Fruit fly (Drosophila melanogaster) whole organism, embryonic: ENCODE data around the gene Fit2.

ENCODE experiments used
- Ada2b ChIP-seq: fragments of 200-800 bp; sonication (Bioruptor generic); IDR thresholded peaks from 2 replicates; pipeline ENCODE4 v1.3.6; 2022; ENCODE audit warnings: missing biosample characterization, missing genetic modification characterization
- B-H1 ChIP-seq: fragments of 200-800 bp; sonication (Bioruptor generic); IDR thresholded peaks from 3 replicates; pipeline ENCODE4 v1.3.6; 2022; ENCODE audit warnings: missing biosample characterization, missing genetic modification characterization
- Bgb ChIP-seq: fragments of 200-800 bp; sonication (Bioruptor generic); IDR thresholded peaks from 2 replicates; pipeline ENCODE4 v1.3.6; 2022; ENCODE audit warnings: missing biosample characterization, missing genetic modification characterization; ENCODE audit not compliant: partially characterized antibody
- Blimp-1 ChIP-seq: fragments of 200-800 bp; sonication (Bioruptor generic); optimal IDR thresholded peaks from 3 replicates; lab custom pipeline; 2018; ENCODE audit warnings: missing biosample characterization, missing genetic modification characterization, mild to moderate bottlenecking, moderate library complexity, missing genetic modification reagents
- CG10543 ChIP-seq: fragments of 200-800 bp; sonication (Bioruptor generic); optimal IDR thresholded peaks from 3 replicates; lab custom pipeline; 2017; ENCODE audit warnings: missing biosample characterization, mild to moderate bottlenecking, missing genetic modification characterization, moderate library complexity
- CG10959 ChIP-seq: fragments of 200-800 bp; sonication (Bioruptor generic); IDR thresholded peaks from 2 replicates; pipeline ENCODE4 v1.3.6; 2022; ENCODE audit warnings: missing biosample characterization, missing genetic modification characterization
- CG1603 ChIP-seq: fragments of 200-800 bp; sonication (Bioruptor generic); optimal IDR thresholded peaks from 2 replicates; lab custom pipeline; 2019; ENCODE audit warnings: missing biosample characterization, mild to moderate bottlenecking, missing genetic modification characterization, moderate library complexity
- CG17385 ChIP-seq: fragments of 200-800 bp; sonication (Bioruptor generic); optimal IDR thresholded peaks from 3 replicates; lab custom pipeline; 2018; ENCODE audit warnings: missing biosample characterization, mild to moderate bottlenecking, missing genetic modification characterization
- CG18619 ChIP-seq: fragments of 200-800 bp; sonication (Bioruptor generic); optimal IDR thresholded peaks from 3 replicates; lab custom pipeline; 2017; ENCODE audit warnings: missing biosample characterization, mild to moderate bottlenecking, missing genetic modification characterization
- CG2712 ChIP-seq: fragments of 200-800 bp; optimal IDR thresholded peaks from 3 replicates; lab custom pipeline; 2019; ENCODE audit warnings: missing biosample characterization, mild to moderate bottlenecking, missing genetic modification characterization, moderate library complexity
- CG31365 ChIP-seq: fragments of 200-800 bp; sonication (Bioruptor generic); optimal IDR thresholded peaks from 2 replicates; lab custom pipeline; 2018; ENCODE audit warnings: missing biosample characterization, mild to moderate bottlenecking, missing genetic modification characterization
- CG31441 ChIP-seq: fragments of 200-800 bp; sonication (Bioruptor generic); IDR thresholded peaks from 2 replicates; pipeline ENCODE4 v1.3.6; 2022; ENCODE audit warnings: missing biosample characterization, missing genetic modification characterization
- CG4360 ChIP-seq: fragments of 200-800 bp; sonication (Bioruptor generic); IDR thresholded peaks from 2 replicates; pipeline ENCODE4 v1.3.6; 2022; ENCODE audit warnings: missing biosample characterization, missing genetic modification characterization
- CG4617 ChIP-seq: fragments of 200-800 bp; sonication (Bioruptor generic); optimal IDR thresholded peaks from 3 replicates; lab custom pipeline; 2016; ENCODE audit warnings: missing biosample characterization, missing genetic modification characterization, borderline replicate concordance
- CG6175 ChIP-seq: fragments of 200-800 bp; sonication (Bioruptor generic); IDR thresholded peaks from 3 replicates; pipeline ENCODE4 v1.3.6; 2022; ENCODE audit warnings: missing biosample characterization, missing genetic modification characterization
- CG8924 ChIP-seq: fragments of 200-800 bp; optimal IDR thresholded peaks from 3 replicates; lab custom pipeline; 2019; ENCODE audit warnings: missing biosample characterization, mild to moderate bottlenecking, missing genetic modification characterization, moderate library complexity
- CG9727 ChIP-seq: fragments of 200-800 bp; sonication (Bioruptor generic); optimal IDR thresholded peaks from 3 replicates; lab custom pipeline; 2017; ENCODE audit warnings: missing biosample characterization, mild to moderate bottlenecking, missing genetic modification characterization
- CG9797 ChIP-seq: fragments of 200-800 bp; sonication (Bioruptor generic); optimal IDR thresholded peaks from 3 replicates; lab custom pipeline; 2018; ENCODE audit warnings: missing biosample characterization, mild to moderate bottlenecking, missing genetic modification characterization
- CoRest ChIP-seq: fragments of 200-800 bp; sonication (Bioruptor generic); optimal IDR thresholded peaks from 3 replicates; lab custom pipeline; 2018; ENCODE audit warnings: missing biosample characterization, mild to moderate bottlenecking, missing genetic modification characterization, moderate library complexity
- Dbx ChIP-seq: fragments of 200-800 bp; sonication (Bioruptor generic); IDR thresholded peaks from 3 replicates; pipeline ENCODE4 v1.3.6; 2022; ENCODE audit warnings: missing biosample characterization, missing genetic modification characterization
- Deaf1 ChIP-seq: fragments of 200-800 bp; optimal IDR thresholded peaks from 3 replicates; lab custom pipeline; 2019; ENCODE audit warnings: missing biosample characterization, mild to moderate bottlenecking, missing genetic modification characterization, moderate library complexity
- Fer1 ChIP-seq: fragments of 200-800 bp; sonication (Bioruptor generic); optimal IDR thresholded peaks from 2 replicates; lab custom pipeline; 2017; ENCODE audit warnings: missing biosample characterization, mild to moderate bottlenecking, missing genetic modification characterization
- Fer2 ChIP-seq: fragments of 200-800 bp; sonication (Bioruptor generic); optimal IDR thresholded peaks from 2 replicates; lab custom pipeline; 2018; ENCODE audit warnings: missing biosample characterization, mild to moderate bottlenecking, missing genetic modification characterization, moderate library complexity
- Lhr ChIP-seq: fragments of 200-800 bp; sonication (Bioruptor generic); optimal IDR thresholded peaks from 3 replicates; lab custom pipeline; 2017; ENCODE audit warnings: mild to moderate bottlenecking, missing biosample characterization, missing genetic modification reagents, missing genetic modification characterization
- MESR4 ChIP-seq: fragments of 200-800 bp; sonication (Bioruptor generic); optimal IDR thresholded peaks from 2 replicates; lab custom pipeline; 2018; ENCODE audit warnings: missing biosample characterization, mild to moderate bottlenecking, missing genetic modification characterization, moderate library complexity
- Mrtf ChIP-seq: fragments of 200-800 bp; sonication (Bioruptor generic); IDR thresholded peaks from 3 replicates; pipeline ENCODE4 v1.3.6; 2022; ENCODE audit warnings: missing biosample characterization, missing genetic modification characterization
- Rfx ChIP-seq: fragments of 200-800 bp; sonication (Bioruptor generic); IDR thresholded peaks from 2 replicates; pipeline ENCODE4 v1.3.6; 2022; ENCODE audit warnings: missing biosample characterization, missing genetic modification characterization
- Sox100B ChIP-seq: fragments of 200-800 bp; sonication (Bioruptor generic); optimal IDR thresholded peaks from 3 replicates; lab custom pipeline; 2018; ENCODE audit warnings: missing biosample characterization, mild to moderate bottlenecking, missing genetic modification characterization
- Xrp1 ChIP-seq: fragments of 200-800 bp; sonication (Bioruptor generic); IDR thresholded peaks from 2 replicates; pipeline ENCODE4 v1.3.6; 2022; ENCODE audit warnings: missing biosample characterization, missing genetic modification characterization
- al ChIP-seq: fragments of 200-800 bp; sonication (Bioruptor generic); IDR thresholded peaks from 2 replicates; pipeline ENCODE4 v1.3.6; 2022; ENCODE audit warnings: missing biosample characterization, missing genetic modification characterization
- amos ChIP-seq: fragments of 200-800 bp; sonication (Bioruptor generic); IDR thresholded peaks from 2 replicates; pipeline ENCODE4 v1.3.6; 2022; ENCODE audit warnings: missing biosample characterization, missing genetic modification characterization; ENCODE audit not compliant: partially characterized antibody
- ara ChIP-seq: fragments of 200-800 bp; sonication (Bioruptor generic); IDR thresholded peaks from 2 replicates; pipeline ENCODE4 v1.3.6; 2022; ENCODE audit warnings: missing biosample characterization, missing genetic modification characterization
- az2 ChIP-seq: fragments of 200-800 bp; sonication (Bioruptor generic); optimal IDR thresholded peaks from 3 replicates; lab custom pipeline; 2016; ENCODE audit warnings: missing biosample characterization, missing genetic modification characterization
- chinmo ChIP-seq: fragments of 200-800 bp; sonication (Bioruptor generic); IDR thresholded peaks from 4 replicates; pipeline ENCODE4 v1.3.6; 2022; ENCODE audit warnings: missing biosample characterization, missing genetic modification characterization; ENCODE audit not compliant: partially characterized antibody
- dysf ChIP-seq: fragments of 200-800 bp; sonication (Bioruptor generic); IDR thresholded peaks from 3 replicates; pipeline ENCODE4 v1.3.6; 2022; ENCODE audit warnings: missing biosample characterization, missing genetic modification characterization
- emc ChIP-seq: fragments of 200-800 bp; sonication (Bioruptor generic); optimal IDR thresholded peaks from 2 replicates; lab custom pipeline; 2016; ENCODE audit warnings: missing biosample characterization, missing genetic modification characterization
- gcm2 ChIP-seq: fragments of 200-800 bp; sonication (Bioruptor generic); optimal IDR thresholded peaks from 2 replicates; lab custom pipeline; 2016; ENCODE audit warnings: missing biosample characterization, missing genetic modification characterization
- grau ChIP-seq: fragments of 200-800 bp; optimal IDR thresholded peaks from 3 replicates; lab custom pipeline; 2019; ENCODE audit warnings: missing biosample characterization, mild to moderate bottlenecking, missing genetic modification characterization, moderate library complexity
- gt ChIP-seq: fragments of 200-800 bp; sonication (Bioruptor generic); IDR thresholded peaks from 2 replicates; pipeline ENCODE4 v1.3.6; 2022; ENCODE audit warnings: missing biosample characterization, missing genetic modification characterization
- lab ChIP-seq: fragments of 200-800 bp; sonication (Bioruptor generic); optimal IDR thresholded peaks from 3 replicates; lab custom pipeline; 2017; ENCODE audit warnings: missing biosample characterization, missing genetic modification characterization, mild to moderate bottlenecking, moderate library complexity, missing genetic modification reagents
- nau ChIP-seq: fragments of 200-800 bp; sonication (Bioruptor generic); optimal IDR thresholded peaks from 3 replicates; lab custom pipeline; 2017; ENCODE audit warnings: missing biosample characterization, mild to moderate bottlenecking, missing genetic modification characterization, missing genetic modification reagents
- pan ChIP-seq, 4 experiments: fragments of >200 bp in 3 of 4; fragments of 200-800 bp in 1 of 4; sonication (Bioruptor generic) in 1 of 4; optimal IDR thresholded peaks in 3 of 4; IDR thresholded peaks in 1 of 4; 2 replicates each; pipeline versions ENCODE4 v1.3.6 to Lab custom; 2017 to 2022; ENCODE audit warnings: missing biosample characterization in 2 of 4, missing genetic modification characterization in 2 of 4, mixed read lengths in 1 of 4
- pzg ChIP-seq: fragments of 200-800 bp; sonication (Bioruptor generic); optimal IDR thresholded peaks from 3 replicates; lab custom pipeline; 2018; ENCODE audit warnings: missing biosample characterization, mild to moderate bottlenecking, missing genetic modification characterization, moderate library complexity
- schlank ChIP-seq: fragments of 200-800 bp; sonication (Bioruptor generic); optimal IDR thresholded peaks from 2 replicates; lab custom pipeline; 2018; ENCODE audit warnings: missing biosample characterization, mild to moderate bottlenecking, missing genetic modification characterization
- sd ChIP-seq: fragments of 200-800 bp; sonication (Bioruptor generic); optimal IDR thresholded peaks from 3 replicates; lab custom pipeline; 2018; ENCODE audit warnings: missing biosample characterization, mild to moderate bottlenecking, missing genetic modification characterization, moderate library complexity
- sens ChIP-seq: fragments of 200-800 bp; sonication (Bioruptor generic); peaks from one replicate; lab custom pipeline; 2016; ENCODE audit warnings: missing biosample characterization, missing genetic modification characterization
- tio ChIP-seq: fragments of 200-800 bp; sonication (Bioruptor generic); optimal IDR thresholded peaks from 2 replicates; lab custom pipeline; 2017; ENCODE audit warnings: missing biosample characterization, missing genetic modification characterization, inconsistent platforms
- unpg ChIP-seq: fragments of 200-800 bp; sonication (Bioruptor generic); optimal IDR thresholded peaks from 3 replicates; lab custom pipeline; 2018; ENCODE audit warnings: missing biosample characterization, mild to moderate bottlenecking, missing genetic modification characterization, moderate library complexity
- yki ChIP-seq: fragments of >200 bp; optimal IDR thresholded peaks from 3 replicates; lab custom pipeline; 2018
- zfh1 ChIP-seq: fragments of 200-800 bp; sonication (Bioruptor generic); IDR thresholded peaks from 3 replicates; pipeline ENCODE4 v1.3.6; 2022; ENCODE audit warnings: missing biosample characterization, missing genetic modification characterization

The Fit2 gene

dm6 chr3L:17047811-17048239, 23.7 kb downstream of the Fit2 start (continued):
- peak; percentile 25 for TF ChIP-seq unpg (GFP tag; lab: Kevin White, UChicago)
- TF ChIP-seq lab (GFP tag; lab: Kevin White, UChicago): peak; percentile 56
- TF ChIP-seq Dbx (GFP tag; lab: Robert Waterston, UW): no peak
- TF ChIP-seq CG18619 (GFP tag; lab: Kevin White, UChicago): peak; percentile 5
- peak; percentile 46; the same call in 1 of the 3 replicates for TF ChIP-seq dysf
- peak; percentile 20 for TF ChIP-seq Deaf1 (tag; lab: Kevin White, UChicago)
- TF ChIP-seq pan (optimal IDR thresholded peaks at IDR 0.05; lab: Kevin White, UChicago): no peak
- peak in 1 of 2 experiments; percentile 22 for TF ChIP-seq pan (GFP tag; optimal IDR thresholded peaks at IDR 0.05 in 1 of 2, IDR thresholded peaks at IDR 0.05 in 1 of 2)
- no peak for TF ChIP-seq tio (GFP tag; lab: Kevin White, UChicago)
- no peak for TF ChIP-seq MESR4 (GFP tag; lab: Kevin White, UChicago)
- TF ChIP-seq sd: peak; percentile 60
- peak; percentile 18 for TF ChIP-seq Lhr
- peak; percentile 44 for TF ChIP-seq CG1603 (tag; lab: Kevin White, UChicago)
- no peak for TF ChIP-seq B-H1 (GFP tag; lab: Robert Waterston, UW)
- TF ChIP-seq CG8924: peak; percentile 11
- TF ChIP-seq CG9727 (GFP tag; lab: Kevin White, UChicago): no peak
- TF ChIP-seq Blimp-1 (GFP tag; lab: Kevin White, UChicago): peak; percentile 60
- no peak for TF ChIP-seq chinmo (GFP tag; lab: Robert Waterston, UW)
- TF ChIP-seq CG10959: no peak
- peak; percentile 33 for TF ChIP-seq CG10543 (GFP tag; lab: Kevin White, UChicago)
- TF ChIP-seq ara (GFP tag; lab: Robert Waterston, UW): 0 out of 2 replicates have a peak, but pooled peaks have one; percentile 36
- no peak for TF ChIP-seq pzg (GFP tag; lab: Kevin White, UChicago)
- TF ChIP-seq CG2712 (tag; lab: Kevin White, UChicago): peak; percentile 21
- no peak for TF ChIP-seq amos (GFP tag; lab: Robert Waterston, UW)
- TF ChIP-seq Xrp1 (GFP tag; lab: Robert Waterston, UW): peak; percentile 30; the same call in 1 of the 2 replicates
- no peak for TF ChIP-seq Mrtf (GFP tag; lab: Robert Waterston, UW)
- 0 out of 2 replicates have a peak, but pooled peaks have one; percentile 5 for TF ChIP-seq Rfx (GFP tag; lab: Robert Waterston, UW)
- TF ChIP-seq CG31365: peak; percentile 22
- TF ChIP-seq CG6175 (GFP tag; lab: Robert Waterston, UW): no peak
- peak; percentile 6 for TF ChIP-seq grau
- TF ChIP-seq CG17385 (GFP tag; lab: Kevin White, UChicago): peak; percentile 36
- no peak for TF ChIP-seq gt (GFP tag; lab: Robert Waterston, UW)
- no peak for TF ChIP-seq yki
- peak; percentile 64 for TF ChIP-seq nau (GFP tag; lab: Kevin White, UChicago)
- TF ChIP-seq CG9797 (GFP tag; lab: Kevin White, UChicago): no peak
- peak; percentile 47 for TF ChIP-seq Sox100B (GFP tag; lab: Kevin White, UChicago)
- TF ChIP-seq al: no peak
- 0 out of 2 replicates have a peak, but pooled peaks have one; percentile 33 for TF ChIP-seq Bgb (GFP tag; lab: Robert Waterston, UW)
- peak; percentile 15; the same call in 1 of the 2 replicates for TF ChIP-seq CG31441
- peak; percentile 47 for TF ChIP-seq Fer1
- no peak for TF ChIP-seq az2 (GFP tag; lab: Kevin White, UChicago)
- TF ChIP-seq CG4617 (GFP tag; lab: Kevin White, UChicago): no peak
- no peak for TF ChIP-seq schlank (tag; lab: Kevin White, UChicago)
- TF ChIP-seq CG4360 (GFP tag; lab: Robert Waterston, UW): peak; percentile 19; the same call in 1 of the 2 replicates
- TF ChIP-seq zfh1: peak; percentile 53; the same call in 1 of the 3 replicates
- no peak for TF ChIP-seq Ada2b (GFP tag; lab: Robert Waterston, UW)
- no peak for TF ChIP-seq Fer2 (tag; lab: Kevin White, UChicago)
- TF ChIP-seq emc (GFP tag; lab: Kevin White, UChicago): no peak
- TF ChIP-seq sens (GFP tag; lab: Kevin White, UChicago): peak; percentile 67
- no peak for TF ChIP-seq gcm2 (GFP tag; lab: Kevin White, UChicago)
- TF ChIP-seq CoRest (tag; lab: Kevin White, UChicago): no peak
